Fruit fly (Drosophila melanogaster): ENCODE data around the gene alpha-Man-Ib.

Gene alpha-Man-Ib

dm6 chr3R:29072834-29073233 lies 39.8 kb downstream of the alpha-Man-Ib start:
- TF ChIP-seq CG12605 (GFP tag; IDR thresholded peaks at IDR 0.05) (no peak; the same call in 1 of the 2 replicates), gl (tag; optimal IDR thresholded peaks at IDR 0.05) (peak; percentile 13), CG8159 (tag; optimal IDR thresholded peaks at IDR 0.05) (peak; percentile 44), CG9948 (tag; optimal IDR thresholded peaks at IDR 0.05) (peak; percentile 70), Ets98B (GFP tag; IDR thresholded peaks at IDR 0.05) (peak; percentile 25; the same call in 1 of the 2 replicates), Pif1A (GFP tag; optimal IDR thresholded peaks at IDR 0.05) (no peak), CG14655 (GFP tag; optimal IDR thresholded peaks at IDR 0.05) (peak; percentile 72), rn (GFP tag; IDR thresholded peaks at IDR 0.05) (no peak), CG10348 (GFP tag; IDR thresholded peaks at IDR 0.05) (no peak), CG15710 (tag; optimal IDR thresholded peaks at IDR 0.05) (peak; percentile 10), CG34367 (tag; optimal IDR thresholded peaks at IDR 0.05) (peak; percentile 51), CG13204 (GFP tag; optimal IDR thresholded peaks at IDR 0.05) (no peak), Snoo (tag; optimal IDR thresholded peaks at IDR 0.05) (no peak), EcR (GFP tag; optimal IDR thresholded peaks at IDR 0.05) (no peak), CG32121 (GFP tag; IDR thresholded peaks at IDR 0.05) (no peak), fd96Ca (GFP tag; IDR thresholded peaks at IDR 0.05) (0 out of 3 replicates have a peak, but pooled peaks have one; percentile 30), CG8301 (tag; optimal IDR thresholded peaks at IDR 0.05) (peak; percentile 70), D1 (tag; optimal IDR thresholded peaks at IDR 0.05) (no peak), Pif1B (GFP tag; optimal IDR thresholded peaks at IDR 0.05) (no peak), CG4496 (GFP tag; IDR thresholded peaks at IDR 0.05) (peak; percentile 12; the same call in 1 of the 3 replicates), CG17806 (tag; optimal IDR thresholded peaks at IDR 0.05) (peak; percentile 55)

DNA sequence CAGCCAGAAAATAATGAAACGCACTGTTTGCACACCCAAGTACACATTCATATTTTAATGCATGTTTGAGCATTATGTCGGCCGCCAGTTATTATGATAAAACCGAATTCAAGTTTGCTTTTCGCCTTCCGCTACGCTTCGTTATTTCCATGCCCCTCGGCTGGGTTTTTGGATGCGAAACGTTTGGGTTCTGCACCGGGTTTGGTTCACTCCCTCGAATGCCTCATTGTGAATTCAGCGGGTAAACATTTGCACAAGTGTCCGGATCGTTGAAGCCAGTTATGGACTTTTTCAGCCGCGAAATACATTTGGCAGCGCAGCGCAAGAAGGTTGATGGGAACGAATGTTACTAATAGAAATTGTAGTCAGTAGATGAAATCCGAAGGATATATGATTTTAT lies 41.5 kb downstream of the alpha-Man-Ib start:
- TF ChIP-seq Ets98B (GFP tag; IDR thresholded peaks at IDR 0.05) (no peak), EcR (GFP tag; optimal IDR thresholded peaks at IDR 0.05) (no peak), CG13204 (GFP tag; optimal IDR thresholded peaks at IDR 0.05) (no peak), CG17806 (tag; optimal IDR thresholded peaks at IDR 0.05) (no peak)

DNA sequence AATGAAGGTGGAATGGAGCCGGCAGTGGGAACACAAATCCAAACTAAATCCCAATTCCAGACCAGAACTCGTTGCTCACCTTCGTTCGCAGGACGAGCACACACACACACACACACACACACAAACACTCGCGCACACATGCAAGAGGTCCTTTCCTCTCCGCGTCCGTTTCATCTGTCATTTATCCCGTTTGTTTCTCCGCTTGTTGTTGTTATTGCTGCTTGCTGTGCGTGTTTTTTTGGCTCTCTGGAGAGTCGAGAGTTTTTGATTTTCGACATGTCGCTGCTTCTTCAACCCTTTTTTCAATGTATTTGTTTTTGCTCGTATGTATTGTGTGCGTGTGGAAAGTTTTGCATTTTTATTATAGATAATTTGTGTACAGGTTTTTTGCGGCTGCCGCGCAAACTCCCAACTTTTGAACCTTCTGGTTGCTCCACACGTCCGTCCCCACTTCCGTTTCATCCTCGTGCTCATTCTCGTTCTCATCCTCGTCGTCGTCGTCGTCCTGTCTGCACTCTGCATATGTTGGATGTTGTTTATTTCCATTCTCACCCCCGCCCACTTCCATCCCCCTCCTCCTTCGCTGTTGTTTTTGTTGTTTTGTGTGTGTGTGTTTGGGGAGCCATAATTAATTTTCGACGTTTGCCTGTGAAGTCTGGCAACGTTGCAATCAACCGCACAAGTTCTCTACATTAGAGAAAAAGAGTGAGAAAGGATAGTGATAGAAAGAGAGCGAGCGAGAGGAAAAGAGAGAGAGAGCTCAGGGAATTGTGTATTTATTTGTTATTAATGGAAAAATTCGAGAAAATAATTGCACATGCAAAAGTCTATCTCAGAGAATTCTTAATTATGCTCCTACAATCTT lies 43.2 kb downstream of the alpha-Man-Ib start:
- no peak for TF ChIP-seq gl (tag; optimal IDR thresholded peaks at IDR 0.05)
- no peak for TF ChIP-seq rn (GFP tag; IDR thresholded peaks at IDR 0.05)
- no peak for TF ChIP-seq CG17806 (tag; optimal IDR thresholded peaks at IDR 0.05)
- TF ChIP-seq CG10348 (GFP tag; IDR thresholded peaks at IDR 0.05): no peak
- no peak for TF ChIP-seq EcR (GFP tag; optimal IDR thresholded peaks at IDR 0.05)
- TF ChIP-seq Ets98B (GFP tag; IDR thresholded peaks at IDR 0.05): no peak

dm6 chr3R:29068430-29069207 lies 44.0 kb downstream of the alpha-Man-Ib start:
- TF ChIP-seq CG32121 (GFP tag; IDR thresholded peaks at IDR 0.05) (peak; percentile 54; the same call in 1 of the 2 replicates), CG8301 (tag; optimal IDR thresholded peaks at IDR 0.05) (peak; percentile 13), CG12605 (GFP tag; IDR thresholded peaks at IDR 0.05) (0 out of 2 replicates have a peak, but pooled peaks have one; percentile 19), CG4496 (GFP tag; IDR thresholded peaks at IDR 0.05) (peak; percentile 60; the same call in 2 of the 3 replicates), CG15710 (tag; optimal IDR thresholded peaks at IDR 0.05) (peak; percentile 19), Ets98B (GFP tag; IDR thresholded peaks at IDR 0.05) (peak; percentile 39; the same call in 1 of the 2 replicates), CG34367 (tag; optimal IDR thresholded peaks at IDR 0.05) (no peak), CG14655 (GFP tag; optimal IDR thresholded peaks at IDR 0.05) (peak; percentile 9), fd96Ca (GFP tag; IDR thresholded peaks at IDR 0.05) (no peak)

DNA sequence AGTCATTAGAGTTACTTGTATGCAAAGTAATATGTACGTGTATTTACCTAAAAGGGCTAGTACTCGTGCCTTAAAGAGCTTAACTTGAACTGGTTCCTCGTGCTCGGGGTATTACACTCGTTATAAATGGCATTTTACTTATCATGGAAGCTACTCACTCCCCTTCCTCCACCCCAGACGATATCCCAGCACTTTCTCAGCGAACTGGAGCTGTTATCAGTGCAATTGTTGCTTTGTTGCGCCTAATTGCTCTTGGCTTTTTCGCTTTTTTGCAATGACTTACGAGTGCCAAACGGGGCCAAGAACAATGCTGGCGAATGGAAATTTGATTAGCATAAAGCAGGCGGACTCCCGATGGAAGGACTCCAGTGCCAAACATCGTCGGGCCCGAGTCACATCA lies 45.5 kb downstream of the alpha-Man-Ib start:
- no peak for TF ChIP-seq CG15710 (tag; optimal IDR thresholded peaks at IDR 0.05)
- no peak for TF ChIP-seq CG10348 (GFP tag; IDR thresholded peaks at IDR 0.05)
- TF ChIP-seq CG8301 (tag; optimal IDR thresholded peaks at IDR 0.05): no peak
- TF ChIP-seq gl (tag; optimal IDR thresholded peaks at IDR 0.05): no peak
- TF ChIP-seq Ets98B (GFP tag; IDR thresholded peaks at IDR 0.05): no peak
- no peak for TF ChIP-seq CG12605 (GFP tag; IDR thresholded peaks at IDR 0.05)
- no peak for TF ChIP-seq EcR (GFP tag; optimal IDR thresholded peaks at IDR 0.05)
- TF ChIP-seq CG32121 (GFP tag; IDR thresholded peaks at IDR 0.05): no peak
- no peak for TF ChIP-seq CG34367 (tag; optimal IDR thresholded peaks at IDR 0.05)
- TF ChIP-seq CG8159 (tag; optimal IDR thresholded peaks at IDR 0.05): no peak
- no peak for TF ChIP-seq rn (GFP tag; IDR thresholded peaks at IDR 0.05)
- no peak for TF ChIP-seq CG13204 (GFP tag; optimal IDR thresholded peaks at IDR 0.05)
- no peak for TF ChIP-seq CG14655 (GFP tag; optimal IDR thresholded peaks at IDR 0.05)
- TF ChIP-seq CG9948 (tag; optimal IDR thresholded peaks at IDR 0.05): no peak

DNA sequence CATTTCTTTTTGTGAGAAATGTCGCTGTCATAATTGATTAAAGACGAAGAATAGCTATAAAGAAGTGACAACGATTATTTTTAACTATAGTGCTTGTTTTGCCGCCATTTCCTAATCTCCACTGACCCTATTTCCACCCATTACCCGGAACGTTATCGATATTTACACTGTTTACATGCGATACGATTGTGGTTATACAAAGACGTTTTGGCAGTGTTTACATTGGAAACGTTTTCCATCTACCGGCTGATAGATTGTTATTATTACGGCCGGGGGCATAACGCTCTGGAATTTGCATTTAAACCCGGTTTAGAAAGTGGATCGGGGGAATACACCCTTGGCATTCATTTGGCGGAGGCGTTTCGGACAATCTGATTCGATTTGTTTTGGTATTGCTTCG lies 46.3 kb downstream of the alpha-Man-Ib start:
- no peak for TF ChIP-seq Ets98B (GFP tag; IDR thresholded peaks at IDR 0.05)
- no peak for TF ChIP-seq CG13204 (GFP tag; optimal IDR thresholded peaks at IDR 0.05)
- no peak for TF ChIP-seq Pif1A (GFP tag; optimal IDR thresholded peaks at IDR 0.05)
- no peak for TF ChIP-seq fd96Ca (GFP tag; IDR thresholded peaks at IDR 0.05)
- no peak for TF ChIP-seq rn (GFP tag; IDR thresholded peaks at IDR 0.05)
- no peak for TF ChIP-seq CG4496 (GFP tag; IDR thresholded peaks at IDR 0.05)
- no peak for TF ChIP-seq CG10348 (GFP tag; IDR thresholded peaks at IDR 0.05)
- TF ChIP-seq CG17806 (tag; optimal IDR thresholded peaks at IDR 0.05): no peak
- TF ChIP-seq CG9948 (tag; optimal IDR thresholded peaks at IDR 0.05): no peak
- TF ChIP-seq CG14655 (GFP tag; optimal IDR thresholded peaks at IDR 0.05): no peak
- no peak for TF ChIP-seq Snoo (tag; optimal IDR thresholded peaks at IDR 0.05)
- TF ChIP-seq D1 (tag; optimal IDR thresholded peaks at IDR 0.05): no peak
- no peak for TF ChIP-seq CG34367 (tag; optimal IDR thresholded peaks at IDR 0.05)
- TF ChIP-seq CG12605 (GFP tag; IDR thresholded peaks at IDR 0.05): no peak
- no peak for TF ChIP-seq CG32121 (GFP tag; IDR thresholded peaks at IDR 0.05)
- no peak for TF ChIP-seq CG15710 (tag; optimal IDR thresholded peaks at IDR 0.05)

Data from whole organism, pupa.